Fruit fly (Drosophila melanogaster): Measurements from ENCODE around the gene EMC1.

The EMC1 gene

DNA sequence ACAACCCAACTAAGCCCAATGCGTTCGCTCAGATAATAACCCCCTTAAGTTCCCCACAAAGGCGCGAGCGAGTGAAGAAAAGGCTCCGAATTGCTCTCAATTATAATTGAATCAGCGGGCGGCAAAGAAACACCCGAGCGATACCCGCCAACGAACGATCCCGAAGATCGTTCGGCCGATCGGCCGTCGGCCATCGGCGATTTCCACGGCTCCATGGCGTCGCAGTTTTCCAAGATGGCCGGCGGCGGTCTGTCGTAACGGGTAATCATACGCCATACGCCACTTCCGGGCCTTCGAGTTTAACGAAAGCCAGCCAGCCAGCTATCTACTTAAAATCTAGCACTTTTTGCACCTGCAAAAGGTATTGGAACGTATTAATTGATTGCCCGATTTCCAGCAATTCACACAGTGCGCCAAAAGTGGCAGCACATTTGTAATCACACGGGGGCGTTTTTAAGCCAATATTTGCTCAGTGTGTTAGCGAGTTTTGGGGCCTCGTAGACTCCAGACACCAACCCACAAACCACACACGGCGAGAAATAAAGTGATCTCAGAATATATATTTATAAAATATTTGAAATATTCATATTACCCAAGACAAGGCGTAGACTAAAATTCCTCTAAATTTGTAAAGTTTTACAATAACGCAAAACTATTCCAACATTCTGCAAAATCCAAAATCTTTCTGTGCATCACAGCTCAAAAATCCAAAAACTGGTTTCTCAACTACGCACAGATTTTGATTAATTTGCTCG lies 14.7 kb downstream of the EMC1 start (continued):
- TF ChIP-seq Dip3 (GFP tag; optimal IDR thresholded peaks at IDR 0.05) (no peak), dmrt99B (tag; optimal IDR thresholded peaks at IDR 0.05) (peak; percentile 48), Dfd (GFP tag; optimal IDR thresholded peaks at IDR 0.05) (no peak), CG7928 (GFP tag; optimal IDR thresholded peaks at IDR 0.05) (peak; percentile 12), Atf6 (GFP tag; IDR thresholded peaks at IDR 0.05) (peak; percentile 61), CG7987 (GFP tag; optimal IDR thresholded peaks at IDR 0.05) (peak; percentile 49), wek (GFP tag; optimal IDR thresholded peaks at IDR 0.05) (peak; percentile 3), CG7786 (GFP tag; optimal IDR thresholded peaks at IDR 0.05) (no peak), CG13624 (GFP tag; optimal IDR thresholded peaks at IDR 0.05) (no peak), bowl (GFP tag; IDR thresholded peaks at IDR 0.05) (no peak), NK7.1 (GFP tag; optimal IDR thresholded peaks at IDR 0.05) (no peak), Tbp (GFP tag; optimal IDR thresholded peaks at IDR 0.05) (no peak), CG16779 (GFP tag; IDR thresholded peaks at IDR 0.05) (peak; percentile 48; the same call in 1 of the 2 replicates), tin (GFP tag; optimal IDR thresholded peaks at IDR 0.05) (no peak), Xrp1 (GFP tag; IDR thresholded peaks at IDR 0.05) (no peak), sqz (GFP tag; optimal IDR thresholded peaks at IDR 0.05) (no peak), CG2712 (tag; optimal IDR thresholded peaks at IDR 0.05) (peak; percentile 21)

DNA sequence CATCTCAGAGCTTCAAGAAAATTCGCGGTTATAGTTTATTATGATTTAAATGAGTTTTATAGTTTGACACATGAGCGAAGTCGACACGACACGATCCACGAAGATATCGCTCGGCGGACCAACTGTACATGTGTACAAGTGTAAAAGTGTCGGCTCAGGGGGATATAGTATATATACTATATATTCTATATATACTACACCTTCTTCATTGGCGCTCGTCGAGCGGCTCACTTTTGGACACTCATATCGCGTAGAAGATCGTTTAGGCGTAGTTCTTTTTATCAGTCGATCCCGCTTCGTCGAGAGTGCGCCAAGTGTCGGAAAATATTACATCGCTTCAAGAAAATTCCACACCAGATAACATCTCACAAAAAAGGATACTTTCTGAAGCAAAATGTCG lies 16.1 kb downstream of the EMC1 start, which contains the start of gene wtrw:
Gene wtrw, plus strand, starts transcription at position 301 of the 400 bp plus-strand sequence.
- no peak for TF ChIP-seq H2.0 (GFP tag; IDR thresholded peaks at IDR 0.05)
- TF ChIP-seq pb (GFP tag; optimal IDR thresholded peaks at IDR 0.05), result no peak
- TF ChIP-seq Sox100B (GFP tag; optimal IDR thresholded peaks at IDR 0.05), result no peak
- TF ChIP-seq knrl (GFP tag; IDR thresholded peaks at IDR 0.05; ENCODE audit: partially characterized antibody), result no peak
- no peak for TF ChIP-seq Taf1 (GFP tag; IDR thresholded peaks at IDR 0.05)
- TF ChIP-seq vfl (GFP tag; optimal IDR thresholded peaks at IDR 0.05), result no peak
- TF ChIP-seq btn (GFP tag; optimal IDR thresholded peaks at IDR 0.05), result no peak
- TF ChIP-seq CG13123 (GFP tag; optimal IDR thresholded peaks at IDR 0.05), result no peak
- no peak for TF ChIP-seq Blimp-1 (GFP tag; optimal IDR thresholded peaks at IDR 0.05)
- TF ChIP-seq CG7745 (tag; optimal IDR thresholded peaks at IDR 0.05), result no peak
- no peak for TF ChIP-seq dan (GFP tag; IDR thresholded peaks at IDR 0.05)
- TF ChIP-seq CG4707 (GFP tag; optimal IDR thresholded peaks at IDR 0.05), result no peak
- TF ChIP-seq Ravus (GFP tag; IDR thresholded peaks at IDR 0.05), result no peak
- TF ChIP-seq CG6683 (GFP tag; optimal IDR thresholded peaks at IDR 0.05), result no peak

DNA sequence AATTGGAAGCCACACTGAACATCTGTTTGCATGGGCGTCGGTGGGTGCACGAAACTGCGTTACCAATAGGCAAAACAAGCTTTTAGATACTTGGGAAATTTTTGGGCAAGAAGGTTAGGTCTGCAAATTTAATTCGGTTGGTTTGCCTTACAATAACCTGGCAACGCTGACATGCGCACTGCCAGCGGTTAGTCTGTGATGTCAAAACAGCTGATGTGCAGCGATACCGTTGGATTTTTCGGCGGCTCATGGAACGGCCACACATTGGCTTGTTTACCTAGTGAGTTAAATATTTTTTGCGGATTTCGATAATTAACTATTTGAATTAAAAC lies 20.3 kb downstream of the EMC1 start, which contains the start of gene ArgRS-m:
Gene ArgRS-m, plus strand, starts transcription at position 187 of the 332 bp plus-strand sequence.
- TF ChIP-seq CG17385 (GFP tag; optimal IDR thresholded peaks at IDR 0.05) (peak; percentile 13), Nf-YB (GFP tag; optimal IDR thresholded peaks at IDR 0.05) (peak; percentile 6), CG17359 (tag; optimal IDR thresholded peaks at IDR 0.05) (peak; percentile 30), Hr51 (GFP tag; optimal IDR thresholded peaks at IDR 0.05) (peak; percentile 38 to 55), twi (tag; optimal IDR thresholded peaks at IDR 0.05) (no peak), CG12236 (GFP tag; optimal IDR thresholded peaks at IDR 0.05) (no peak), chn (GFP tag; optimal IDR thresholded peaks at IDR 0.05) (peak; percentile 20), nmo (GFP tag; optimal IDR thresholded peaks at IDR 0.05) (peak; percentile 69), NK7.1 (GFP tag; optimal IDR thresholded peaks at IDR 0.05) (peak; percentile 16), CG5953 (GFP tag; IDR thresholded peaks at IDR 0.05) (no peak), CG6765 (GFP tag; optimal IDR thresholded peaks at IDR 0.05) (no peak), CG6175 (GFP tag; IDR thresholded peaks at IDR 0.05) (0 out of 3 replicates have a peak, but pooled peaks have one; percentile 40), CG11398 (GFP tag; optimal IDR thresholded peaks at IDR 0.05) (peak; percentile 5), Side (GFP tag; optimal IDR thresholded peaks at IDR 0.05) (peak; percentile 41), CG32532 (GFP tag; IDR thresholded peaks at IDR 0.05) (peak; percentile 56), BEAF-32 (GFP tag; optimal IDR thresholded peaks at IDR 0.05) (peak; percentile 61), CG16815 (GFP tag; optimal IDR thresholded peaks at IDR 0.05) (peak; percentile 32), CG12769 (tag; optimal IDR thresholded peaks at IDR 0.05) (peak; percentile 78), bsh (GFP tag; optimal IDR thresholded peaks at IDR 0.05) (peak in 1 of 2 experiments; percentile 13)

Measured in whole organism, embryonic.